Worm (Caenorhabditis elegans): ENCODE measurements around the gene ptr-9.

ptr-9 gene

ce11 chrIII:9185722-9186121, 24.3 kb upstream of the ptr-9 start, which contains the start of gene ZC84.7:
TSS of gene ZC84.7 (plus strand) at chrIII:9186022.
- TF ChIP-seq elt-2 (tag; optimal IDR thresholded peaks at IDR 0.05): no peak
- TF ChIP-seq nhr-76 (tag; optimal IDR thresholded peaks at IDR 0.05): no peak

- TF ChIP-seq eor-1 (tag; optimal IDR thresholded peaks at IDR 0.05) (no peak), unc-39 (tag; optimal IDR thresholded peaks at IDR 0.05) (no peak), snpc-4 (tag; optimal IDR thresholded peaks at IDR 0.05) (no peak), pqm-1 (tag; optimal IDR thresholded peaks at IDR 0.05) (no peak), mdl-1 (tag; optimal IDR thresholded peaks at IDR 0.05) (no peak), ztf-4 (tag; optimal IDR thresholded peaks at IDR 0.05) (no peak), nfya-1 (tag; optimal IDR thresholded peaks at IDR 0.05; ENCODE audit: insufficient read depth) (no peak)
Observed at ce11 chrIII:9181246-9181645, 19.8 kb upstream of the ptr-9 start, which contains the start of gene tax-4. TSS of gene tax-4 (plus strand) at chrIII:9181546.

- TF ChIP-seq ama-1 (optimal IDR thresholded peaks at IDR 0.05): no peak
- no peak for TF ChIP-seq fkh-10 (GFP tag; optimal IDR thresholded peaks at IDR 0.05)
- no peak for TF ChIP-seq nhr-11 (tag; optimal IDR thresholded peaks at IDR 0.05)
- TF ChIP-seq mml-1 (tag; optimal IDR thresholded peaks at IDR 0.05): no peak
- TF ChIP-seq jun-1 (tag; optimal IDR thresholded peaks at IDR 0.05): no peak
- peak; percentile 19 for TF ChIP-seq lin-39 (tag; optimal IDR thresholded peaks at IDR 0.05)
- TF ChIP-seq nhr-76 (tag; optimal IDR thresholded peaks at IDR 0.05): no peak
- TF ChIP-seq ZK546.5 (tag; optimal IDR thresholded peaks at IDR 0.05): no peak
- TF ChIP-seq unc-62 (GFP tag; optimal IDR thresholded peaks at IDR 0.05): peak; percentile 1
- peak; percentile 37 for TF ChIP-seq egl-5 (tag; optimal IDR thresholded peaks at IDR 0.05)
Observed at ce11 chrIII:9177874-9178273, 16.4 kb upstream of the ptr-9 start.

DNA sequence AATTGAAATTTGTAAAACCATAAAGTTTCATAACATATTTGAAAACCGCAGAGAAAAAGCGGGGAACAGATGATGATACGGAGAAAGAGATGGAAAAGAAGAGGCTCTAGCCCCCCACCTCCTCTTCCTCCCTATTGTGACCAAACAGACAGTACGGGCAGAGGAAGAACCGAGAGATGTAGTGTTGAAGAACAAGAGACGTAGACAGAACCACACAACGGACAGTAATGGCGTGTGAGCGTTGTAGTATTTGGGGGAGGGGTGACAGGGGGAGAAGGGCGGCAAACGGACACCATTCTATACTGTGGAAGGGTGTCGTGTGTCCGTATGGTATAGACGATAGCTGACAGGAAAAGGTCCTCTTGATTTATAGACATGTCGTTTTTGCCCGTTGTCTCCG, 14.6 kb upstream of the ptr-9 start:
- TF ChIP-seq hmg-11 (tag; optimal IDR thresholded peaks at IDR 0.05) (peak; percentile 25), pqm-1 (tag; optimal IDR thresholded peaks at IDR 0.05) (no peak)

- peak; percentile 2 for TF ChIP-seq egl-5 (tag; optimal IDR thresholded peaks at IDR 0.05)
- TF ChIP-seq skn-1 (tag; optimal IDR thresholded peaks at IDR 0.05): no peak
- peak in 1 of 3 experiments; percentile 27 for TF ChIP-seq elt-3 (tag; optimal IDR thresholded peaks at IDR 0.05)
- TF ChIP-seq fkh-10 (GFP tag; optimal IDR thresholded peaks at IDR 0.05): no peak
Observed at ce11 chrIII:9173239-9173638, 11.8 kb upstream of the ptr-9 start.

ce11 chrIII:9172702-9173101, 11.2 kb upstream of the ptr-9 start, which contains the start of gene ina-1:
TSS of gene ina-1 (minus strand) at chrIII:9172802.
- no peak for TF ChIP-seq ceh-16 (tag; optimal IDR thresholded peaks at IDR 0.05)
- TF ChIP-seq nhr-12 (tag; optimal IDR thresholded peaks at IDR 0.05): no peak
- no peak for TF ChIP-seq ceh-9 (tag; optimal IDR thresholded peaks at IDR 0.05)

ce11 chrIII:9162634-9163118, 1.2 kb upstream of the ptr-9 start, which contains the start of gene dgk-3:
TSS of gene dgk-3 (plus strand) at chrIII:9163068.
- TF ChIP-seq ceh-16 (tag; optimal IDR thresholded peaks at IDR 0.05): no peak
- no peak for TF ChIP-seq lsy-12 (tag; optimal IDR thresholded peaks at IDR 0.05)
- TF ChIP-seq snpc-4 (tag; optimal IDR thresholded peaks at IDR 0.05): no peak
- no peak for TF ChIP-seq ztf-11 (tag; optimal IDR thresholded peaks at IDR 0.05)
- TF ChIP-seq elt-1 (tag; optimal IDR thresholded peaks at IDR 0.05): no peak
- no peak for TF ChIP-seq R02D3.7 (tag; optimal IDR thresholded peaks at IDR 0.05)
- no peak for TF ChIP-seq nhr-237 (tag; optimal IDR thresholded peaks at IDR 0.05)
- TF ChIP-seq nhr-23 (tag; optimal IDR thresholded peaks at IDR 0.05): no peak
- TF ChIP-seq elt-3 (tag; optimal IDR thresholded peaks at IDR 0.05): no peak
- no peak for TF ChIP-seq hmg-11 (tag; optimal IDR thresholded peaks at IDR 0.05)
- TF ChIP-seq fkh-2 (tag; optimal IDR thresholded peaks at IDR 0.05): no peak
- TF ChIP-seq nhr-77 (tag; optimal IDR thresholded peaks at IDR 0.05): no peak

Measured in whole organism, L3 larva.